Fruit fly (Drosophila melanogaster) whole organism: ENCODE measurements around the gene CG16903.

Experiments used
- CG8478 ChIP-seq: fragments of >200 bp; optimal IDR thresholded peaks from 2 replicates; lab custom pipeline; 2018; ENCODE audit warnings: inconsistent platforms
- Dll ChIP-seq: fragments of >200 bp; optimal IDR thresholded peaks from 2 replicates; lab custom pipeline; 2017
- EcR ChIP-seq, 2 experiments: fragments of >200 bp; optimal IDR thresholded peaks; 2 replicates each; lab custom pipeline; 2017; ENCODE audit warnings: missing biosample characterization in 2 of 2, missing genetic modification characterization in 2 of 2, missing genetic modification reagents in 2 of 2
- pan ChIP-seq: fragments of >200 bp; optimal IDR thresholded peaks from 2 replicates; lab custom pipeline; 2017
- psq ChIP-seq: fragments of >200 bp; optimal IDR thresholded peaks from 2 replicates; lab custom pipeline; 2017
- usp ChIP-seq: fragments of >200 bp; optimal IDR thresholded peaks from 2 replicates; lab custom pipeline; 2017; ENCODE audit warnings: missing biosample characterization, missing genetic modification characterization, mixed read lengths

DNA sequence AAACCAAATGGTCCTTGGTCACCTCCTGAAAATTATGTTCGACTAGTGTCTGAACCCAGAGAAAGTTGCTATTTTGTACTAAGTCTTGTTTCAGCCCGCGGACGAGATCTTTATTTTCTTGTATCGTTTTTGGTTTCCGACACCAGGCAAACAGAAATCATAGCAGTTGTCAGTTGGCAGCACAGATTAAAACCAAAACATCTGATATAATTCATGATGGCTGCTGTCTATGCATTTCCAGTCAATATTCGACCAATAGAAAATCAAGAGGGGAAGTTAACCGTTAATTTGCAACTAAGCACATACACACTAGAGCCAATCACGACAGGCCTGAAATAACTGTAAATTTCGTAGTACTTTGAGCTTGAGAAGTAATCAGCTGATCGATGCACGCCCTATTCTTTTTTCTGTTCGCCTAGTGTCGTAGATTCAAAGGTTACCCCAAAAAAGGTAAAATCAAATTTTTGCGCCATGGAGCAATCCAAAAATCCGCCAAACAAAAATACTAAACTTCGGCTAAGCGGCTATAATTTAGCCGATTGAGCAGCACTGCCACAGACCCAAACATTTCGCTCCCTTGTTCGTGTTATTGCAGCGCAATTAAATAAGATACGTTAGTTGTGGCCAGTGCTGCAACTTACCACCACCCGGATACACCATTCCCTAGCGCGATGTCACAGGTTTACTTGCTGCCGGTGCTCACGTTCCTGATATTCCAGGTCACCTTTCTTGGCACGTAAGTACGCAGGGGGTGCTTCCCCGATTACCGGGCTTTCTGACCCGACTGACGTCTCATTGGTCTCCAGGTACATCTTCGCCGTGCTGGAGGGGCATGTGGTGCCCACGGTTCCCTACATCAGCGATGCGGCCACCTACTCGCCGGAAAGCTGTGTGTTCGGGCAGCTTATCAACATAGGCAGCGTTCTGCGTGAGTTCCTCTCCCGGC lies 3.5 kb downstream of the CG16903 start, which contains the start of gene CG4025:
- TF ChIP-seq Dll (lab: Kevin White, UChicago) (no peak), usp (no peak), pan (lab: Kevin White, UChicago) (no peak), EcR (GFP tag; optimal IDR thresholded peaks at IDR 0.05; lab: Kevin White, UChicago) (no peak), psq (no peak), CG8478 (lab: Kevin White, UChicago) (no peak)
